Worm (Caenorhabditis elegans): Measurements from ENCODE around the gene xbx-3.

DNA sequence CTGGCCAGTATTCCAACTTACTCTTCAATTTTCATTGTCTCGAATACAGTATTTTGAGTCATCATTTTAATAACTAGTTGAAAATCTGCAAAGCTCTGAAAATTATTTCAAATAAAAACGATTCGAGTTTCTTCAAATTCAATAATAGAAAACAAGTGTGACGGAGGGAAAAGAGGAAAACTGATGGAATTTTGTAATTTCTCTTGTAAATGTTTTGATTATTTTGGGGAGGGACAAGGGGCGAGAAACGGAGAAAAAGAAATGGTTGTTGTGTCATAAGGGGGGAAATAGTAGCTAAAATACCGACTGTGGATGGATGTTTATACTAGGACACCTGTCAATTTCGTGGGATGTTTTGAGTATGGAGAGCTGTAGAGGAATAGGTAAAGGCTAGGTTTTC, 42.4 kb downstream of the xbx-3 start, which contains the start of gene T16G12.9:
- no peak for TF ChIP-seq nhr-237 (tag; optimal IDR thresholded peaks at IDR 0.05)
- no peak for TF ChIP-seq blmp-1 (tag; optimal IDR thresholded peaks at IDR 0.05)
- no peak for TF ChIP-seq bed-3 (GFP tag; optimal IDR thresholded peaks at IDR 0.05)
- TF ChIP-seq M03D4.4 (tag; optimal IDR thresholded peaks at IDR 0.05): no peak
- no peak for TF ChIP-seq lin-13 (tag; optimal IDR thresholded peaks at IDR 0.05)
- TF ChIP-seq lsy-2 (tag; optimal IDR thresholded peaks at IDR 0.05): no peak
- TF ChIP-seq unc-62 (GFP tag; optimal IDR thresholded peaks at IDR 0.05): no peak
- TF ChIP-seq mep-1 (tag; optimal IDR thresholded peaks at IDR 0.05): no peak
- TF ChIP-seq nhr-76 (tag; optimal IDR thresholded peaks at IDR 0.05): no peak
- no peak for TF ChIP-seq nhr-2 (tag; optimal IDR thresholded peaks at IDR 0.05)

Measured in whole organism, mixed stage, embryonic.